Fruit fly (Drosophila melanogaster) whole organism, embryonic: ENCODE measurements around the gene CG4293.

Source experiments
- CG10565 ChIP-seq: fragments of 200-800 bp; sonication (Bioruptor generic); optimal IDR thresholded peaks from 3 replicates; lab custom pipeline; 2016; ENCODE audit warnings: missing biosample characterization, mild to moderate bottlenecking, missing genetic modification characterization
- CG7556 ChIP-seq: fragments of 200-800 bp; sonication (Bioruptor generic); optimal IDR thresholded peaks from 2 replicates; lab custom pipeline; 2017; ENCODE audit warnings: missing biosample characterization, mild to moderate bottlenecking, missing genetic modification characterization
- Doc3 ChIP-seq: fragments of 200-800 bp; sonication (Bioruptor generic); IDR thresholded peaks from 3 replicates; pipeline ENCODE4 v1.3.6; 2022; ENCODE audit warnings: missing biosample characterization, missing genetic modification characterization; ENCODE audit not compliant: partially characterized antibody
- Hey ChIP-seq: fragments of 200-800 bp; sonication (Bioruptor generic); optimal IDR thresholded peaks from 3 replicates; lab custom pipeline; 2018; ENCODE audit warnings: missing biosample characterization, mild to moderate bottlenecking, missing genetic modification characterization
- Ptx1 ChIP-seq: fragments of 200-800 bp; sonication (Bioruptor generic); IDR thresholded peaks from 2 replicates; pipeline ENCODE4 v1.3.6; 2022; ENCODE audit warnings: missing biosample characterization, missing genetic modification characterization
- Ssrp ChIP-seq: fragments of 200-800 bp; sonication (Bioruptor generic); optimal IDR thresholded peaks from 2 replicates; lab custom pipeline; 2018; ENCODE audit warnings: missing biosample characterization, mild to moderate bottlenecking, missing genetic modification characterization, moderate library complexity
- bcd ChIP-seq: fragments of 200-800 bp; sonication (Bioruptor generic); optimal IDR thresholded peaks from 2 replicates; lab custom pipeline; 2017; ENCODE audit warnings: missing biosample characterization, mild to moderate bottlenecking, missing genetic modification characterization
- caup ChIP-seq: fragments of 200-800 bp; sonication (Bioruptor generic); optimal IDR thresholded peaks from 3 replicates; lab custom pipeline; 2017; ENCODE audit warnings: missing biosample characterization, mild to moderate bottlenecking, missing genetic modification characterization, moderate library complexity; ENCODE audit not compliant: severe bottlenecking
- hbn ChIP-seq: fragments of 200-800 bp; sonication (Bioruptor generic); IDR thresholded peaks from 2 replicates; pipeline ENCODE4 v1.3.6; 2022; ENCODE audit warnings: missing biosample characterization, missing genetic modification characterization; ENCODE audit not compliant: partially characterized antibody
- lola ChIP-seq, 3 experiments: fragments of >200 bp in 2 of 3; fragments of 200-800 bp in 1 of 3; sonication (Bioruptor generic) in 1 of 3; optimal IDR thresholded peaks; 2 replicates each; lab custom pipeline; 2017 to 2019; ENCODE audit warnings: missing biosample characterization in 3 of 3, missing genetic modification characterization in 3 of 3, mild to moderate bottlenecking in 1 of 3, moderate library complexity in 1 of 3
- pho ChIP-seq: fragments of 200-800 bp; sonication (Bioruptor generic); optimal IDR thresholded peaks from 2 replicates; lab custom pipeline; 2016; ENCODE audit warnings: missing biosample characterization, missing genetic modification characterization
- seq ChIP-seq: fragments of 200-800 bp; sonication (Bioruptor generic); IDR thresholded peaks from 2 replicates; pipeline ENCODE4 v1.3.6; 2022; ENCODE audit warnings: missing biosample characterization, missing genetic modification characterization
- trh ChIP-seq: fragments of 200-800 bp; sonication (Bioruptor generic); optimal IDR thresholded peaks from 2 replicates; lab custom pipeline; 2016; ENCODE audit warnings: missing biosample characterization, missing genetic modification characterization
- z ChIP-seq: fragments of 200-800 bp; sonication (Bioruptor generic); IDR thresholded peaks from 3 replicates; pipeline ENCODE4 v1.3.6; 2022; ENCODE audit warnings: missing biosample characterization, missing genetic modification characterization

DNA sequence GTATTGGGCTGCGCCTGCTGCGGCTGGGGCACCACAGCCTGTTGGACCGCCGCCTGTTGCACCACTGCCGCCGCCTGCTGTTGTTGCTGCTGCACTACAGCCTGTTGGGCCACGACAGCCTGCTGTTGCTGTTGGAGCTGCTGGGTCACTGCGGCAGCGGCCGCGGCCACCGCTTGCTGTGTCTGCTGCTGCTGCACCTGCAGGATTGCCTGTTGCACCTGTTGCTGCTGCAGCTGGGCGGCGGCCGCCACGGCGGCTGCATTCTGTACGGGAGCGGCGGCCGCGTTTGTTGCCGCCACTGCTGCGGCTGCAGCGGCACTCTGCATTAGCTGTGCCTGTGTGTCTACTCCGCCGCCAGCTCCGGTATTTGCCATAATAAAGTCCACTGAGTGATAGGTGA is 11.2 kb downstream of the CG4293 start:
- no peak for TF ChIP-seq Hey (tag; lab: Kevin White, UChicago)
- no peak for TF ChIP-seq Ptx1
- no peak for TF ChIP-seq Doc3
- TF ChIP-seq trh (GFP tag; lab: Kevin White, UChicago): no peak
- no peak for TF ChIP-seq seq (GFP tag; lab: Robert Waterston, UW)
- TF ChIP-seq pho (GFP tag; lab: Kevin White, UChicago): no peak
- TF ChIP-seq CG7556: no peak
- no peak for TF ChIP-seq caup (GFP tag; lab: Kevin White, UChicago)
- no peak for TF ChIP-seq z (GFP tag; lab: Robert Waterston, UW)
- TF ChIP-seq hbn: no peak
- TF ChIP-seq Ssrp (tag; lab: Kevin White, UChicago): no peak
- TF ChIP-seq lola (GFP tag; optimal IDR thresholded peaks at IDR 0.05; lab: Kevin White, UChicago): no peak
- TF ChIP-seq CG10565 (GFP tag; lab: Kevin White, UChicago): no peak
- TF ChIP-seq bcd (GFP tag; lab: Kevin White, UChicago): no peak
